Fruit fly (Drosophila melanogaster) Kc167 (cell line): ENCODE data around the gene CG42821.

Experiments used
- Myc ChIP-seq: fragments of >200 bp; optimal IDR thresholded peaks from 2 replicates; lab custom pipeline; 2017; ENCODE audit warnings: missing external identifiers
- Sin3A ChIP-seq: fragments of >200 bp; optimal IDR thresholded peaks from 2 replicates; lab custom pipeline; 2018; ENCODE audit warnings: missing external identifiers
- h ChIP-seq: fragments of >200 bp; optimal IDR thresholded peaks from 3 replicates; lab custom pipeline; 2018; ENCODE audit warnings: missing external identifiers
- insv ChIP-seq: fragments of >200 bp; optimal IDR thresholded peaks from 3 replicates; lab custom pipeline; 2018; ENCODE audit warnings: missing external identifiers
- psq ChIP-seq: fragments of >200 bp; optimal IDR thresholded peaks from 2 replicates; lab custom pipeline; 2017; ENCODE audit warnings: missing external identifiers
- ttk ChIP-seq: sonication (Bioruptor generic); optimal IDR thresholded peaks from 2 replicates; lab custom pipeline; 2017; ENCODE audit warnings: missing external identifiers

CG42821 gene

DNA sequence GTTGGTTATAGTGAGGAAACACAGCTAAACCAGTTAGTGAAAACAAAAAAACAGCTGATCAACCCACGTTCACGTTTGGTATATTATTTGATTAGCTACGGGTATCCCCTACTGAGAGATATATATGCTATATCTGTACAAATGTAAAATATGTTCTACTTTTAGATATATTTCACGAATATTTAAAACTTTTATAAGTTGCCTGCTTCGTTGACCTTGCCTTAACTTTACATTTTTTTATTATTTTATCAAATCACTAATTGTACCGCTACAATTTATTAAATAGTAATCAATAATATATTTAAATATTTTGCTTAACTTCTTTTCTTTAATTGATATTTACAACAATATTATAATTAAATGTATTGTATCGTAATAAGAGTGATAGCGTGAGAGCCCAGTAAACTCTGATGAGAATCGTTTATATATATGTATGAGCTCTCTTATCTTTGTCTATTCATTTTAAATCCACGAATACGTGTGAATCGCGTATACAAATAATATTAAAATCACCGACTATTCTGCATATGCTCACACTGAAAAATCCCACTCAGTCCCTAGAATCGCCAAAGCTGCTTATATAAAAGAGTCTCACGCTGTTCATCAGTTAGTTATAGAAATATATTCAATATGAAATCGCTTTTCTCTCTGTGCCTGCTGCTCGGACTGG lies at the start of gene CG42821:
CG42821 (plus strand) TSS at position 620 of the 670 bp plus-strand sequence.
- TF ChIP-seq psq (lab: Kevin White, UChicago) (no peak), ttk (lab: Kevin White, UChicago) (no peak), insv (lab: Kevin White, UChicago) (no peak), h (lab: Kevin White, UChicago) (no peak), Sin3A (lab: Kevin White, UChicago) (no peak), Myc (no peak)

DNA sequence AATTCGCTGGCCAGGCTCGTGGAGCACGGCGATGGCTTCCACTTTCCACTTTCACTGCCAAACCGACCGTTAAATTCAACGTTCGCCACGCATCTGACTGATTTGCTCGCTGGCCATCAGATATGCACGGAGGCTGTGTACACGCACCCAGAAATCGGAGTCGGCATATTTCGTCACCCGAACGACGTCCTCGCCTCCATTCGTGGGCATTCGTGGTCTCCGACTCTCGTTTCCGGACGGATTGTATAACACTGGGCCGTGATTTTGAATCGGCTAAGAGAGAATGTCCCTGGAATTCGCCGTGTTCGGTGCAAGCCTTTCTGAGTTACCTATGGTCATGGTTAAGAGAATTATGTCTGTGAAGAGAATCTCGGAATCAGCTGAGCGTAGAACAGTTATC lies 46.9 kb upstream of the CG42821 start, which contains the start of gene beat-IIa:
beat-IIa (minus strand) TSS at position 97 of the 400 bp plus-strand sequence.
- TF ChIP-seq Sin3A (lab: Kevin White, UChicago), result no peak
- no peak for TF ChIP-seq ttk (lab: Kevin White, UChicago)
- no peak for TF ChIP-seq Myc
- no peak for TF ChIP-seq insv (lab: Kevin White, UChicago)
- no peak for TF ChIP-seq psq (lab: Kevin White, UChicago)
- no peak for TF ChIP-seq h (lab: Kevin White, UChicago)

DNA sequence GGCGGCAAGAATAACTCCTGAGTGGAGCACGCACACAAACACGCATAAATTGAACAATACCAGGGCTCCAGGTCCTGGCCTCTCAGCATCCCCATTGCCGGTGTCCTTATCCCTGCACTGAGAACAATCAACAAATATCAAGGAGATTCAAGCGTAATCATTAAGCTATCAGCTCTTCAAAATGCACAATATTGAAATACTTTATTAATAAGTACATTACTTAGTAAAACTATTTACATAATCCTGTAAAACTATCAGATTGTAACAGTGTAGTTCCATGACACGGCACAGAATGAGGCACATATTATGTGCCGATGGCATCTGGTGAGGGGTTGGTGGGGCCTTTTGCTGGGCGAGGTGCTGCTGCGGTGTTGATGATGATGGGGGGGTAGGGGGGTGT lies 41.8 kb upstream of the CG42821 start:
- no peak for TF ChIP-seq h (lab: Kevin White, UChicago)
- no peak for TF ChIP-seq psq (lab: Kevin White, UChicago)
- TF ChIP-seq Sin3A (lab: Kevin White, UChicago), result no peak
- no peak for TF ChIP-seq Myc
- no peak for TF ChIP-seq insv (lab: Kevin White, UChicago)
- TF ChIP-seq ttk (lab: Kevin White, UChicago), result no peak

DNA sequence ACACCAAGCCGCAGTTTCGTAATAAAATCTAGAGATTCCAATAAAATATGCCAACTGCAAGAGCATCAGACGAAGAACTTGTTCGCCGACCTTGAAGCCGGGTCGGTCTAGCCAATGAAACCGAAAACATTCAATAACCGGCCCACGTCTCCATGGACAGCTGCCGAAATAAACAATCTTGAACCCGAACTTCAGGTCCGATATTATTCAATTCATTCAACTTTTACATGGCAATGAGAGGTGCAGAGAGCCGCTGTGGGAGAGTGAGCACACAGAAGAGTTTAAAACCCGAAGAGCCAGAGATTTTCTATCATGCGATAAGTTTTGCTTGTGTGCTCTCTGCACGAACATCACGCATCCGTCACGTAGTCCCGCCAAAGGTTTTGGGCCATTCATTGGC lies 35.4 kb upstream of the CG42821 start:
- no peak for TF ChIP-seq insv (lab: Kevin White, UChicago)
- no peak for TF ChIP-seq h (lab: Kevin White, UChicago)
- TF ChIP-seq ttk (lab: Kevin White, UChicago), result no peak
- no peak for TF ChIP-seq Myc
- no peak for TF ChIP-seq psq (lab: Kevin White, UChicago)
- TF ChIP-seq Sin3A (lab: Kevin White, UChicago), result no peak

DNA sequence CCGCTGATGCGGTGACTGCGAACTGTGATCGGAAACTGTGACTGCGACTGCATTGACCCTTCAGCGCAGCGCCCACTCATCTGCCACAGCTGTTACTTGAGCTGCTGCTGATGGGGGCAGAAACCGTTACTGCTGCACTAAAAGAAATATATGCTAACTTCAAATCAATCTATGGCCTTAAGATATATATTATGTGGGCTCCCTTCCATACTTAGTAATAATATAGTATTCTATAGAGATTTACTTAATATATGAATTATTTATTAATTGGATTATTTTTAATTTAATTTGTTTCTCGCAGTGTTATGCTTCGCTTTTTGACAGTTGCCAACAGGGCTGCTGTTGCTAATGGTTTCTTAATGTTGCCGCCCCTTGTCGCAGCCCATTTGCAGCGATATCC lies 33.8 kb upstream of the CG42821 start:
- no peak for TF ChIP-seq insv (lab: Kevin White, UChicago)
- no peak for TF ChIP-seq Sin3A (lab: Kevin White, UChicago)
- TF ChIP-seq h (lab: Kevin White, UChicago), result no peak
- no peak for TF ChIP-seq ttk (lab: Kevin White, UChicago)
- no peak for TF ChIP-seq Myc
- TF ChIP-seq psq (lab: Kevin White, UChicago), result no peak

DNA sequence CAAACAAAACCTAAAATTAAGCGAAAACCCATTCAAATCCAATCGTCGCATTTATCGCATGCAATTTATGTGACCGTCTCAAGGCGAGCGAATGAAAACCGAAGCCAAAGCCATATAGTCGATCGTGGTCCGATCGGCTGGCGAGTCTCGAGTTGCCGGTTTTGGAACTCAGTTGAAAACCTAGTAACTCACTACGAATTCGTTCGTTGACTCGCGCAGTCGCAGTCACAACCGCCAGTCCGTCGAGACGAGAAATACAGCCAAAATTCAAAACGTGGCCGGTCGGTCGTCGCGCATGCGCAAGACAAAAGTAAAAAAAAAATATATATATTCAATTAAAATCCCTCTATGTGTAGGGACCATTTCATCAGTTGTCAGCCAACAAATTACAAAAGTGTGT lies 33.1 kb upstream of the CG42821 start, which contains the start of gene lute:
lute (plus strand) TSS at position 203 of the 400 bp plus-strand sequence.
- no peak for TF ChIP-seq ttk (lab: Kevin White, UChicago)
- TF ChIP-seq Sin3A (lab: Kevin White, UChicago), result no peak
- TF ChIP-seq insv (lab: Kevin White, UChicago), result no peak
- TF ChIP-seq psq (lab: Kevin White, UChicago), result no peak
- TF ChIP-seq Myc, result no peak
- TF ChIP-seq h (lab: Kevin White, UChicago), result no peak

DNA sequence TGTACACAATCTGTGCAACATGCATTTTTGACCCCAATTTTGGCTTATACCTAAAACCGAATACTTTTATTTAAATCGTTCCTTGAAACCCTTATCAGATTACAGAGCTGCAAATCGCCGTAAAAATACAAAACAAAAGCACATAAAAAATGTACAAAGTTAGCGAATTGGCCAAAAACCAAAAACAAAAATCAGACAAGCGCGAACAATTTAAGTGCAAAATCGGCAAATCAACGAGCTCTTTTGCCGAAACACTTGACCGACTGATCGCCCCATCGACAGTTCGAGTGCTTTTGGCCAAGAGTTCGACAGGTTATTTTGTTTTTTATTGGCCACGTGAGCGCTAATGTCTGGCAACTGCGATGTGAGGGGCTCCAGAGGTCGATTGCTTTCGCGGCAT lies 31.0 kb upstream of the CG42821 start:
- TF ChIP-seq psq (lab: Kevin White, UChicago) (no peak), ttk (lab: Kevin White, UChicago) (no peak), h (lab: Kevin White, UChicago) (no peak), Myc (no peak), insv (lab: Kevin White, UChicago) (no peak), Sin3A (lab: Kevin White, UChicago) (no peak)

DNA sequence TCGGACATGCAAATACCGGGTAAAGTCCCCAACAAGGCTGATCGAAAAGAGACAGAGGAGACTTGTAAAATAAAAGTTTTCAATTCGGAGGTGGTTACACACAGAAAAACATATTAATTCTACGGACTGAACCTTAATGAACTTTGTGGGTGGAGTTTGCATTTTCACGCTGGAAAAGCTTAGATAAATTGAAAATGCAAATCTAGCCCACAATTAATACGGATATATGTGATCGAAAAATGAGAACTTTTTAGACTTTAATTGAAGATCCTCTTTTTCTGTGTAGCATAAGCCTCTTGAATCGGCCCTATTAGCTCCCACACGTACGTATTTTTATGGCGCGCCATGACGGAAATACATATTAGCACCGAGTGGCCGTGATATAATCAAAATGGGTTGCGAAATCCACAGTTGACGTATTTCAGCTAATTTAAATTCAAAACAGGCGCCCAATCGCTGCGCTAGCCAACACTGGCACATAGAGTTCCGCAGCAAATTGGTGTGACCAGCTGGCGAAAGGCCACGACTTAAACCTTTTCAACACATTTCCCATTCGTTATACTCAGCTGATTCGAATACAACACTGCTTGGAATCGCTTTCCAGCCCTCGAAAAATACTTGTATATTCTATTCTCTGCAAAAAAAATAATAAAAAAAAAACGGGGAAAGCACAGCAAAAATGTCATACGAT lies 27.4 kb upstream of the CG42821 start:
- TF ChIP-seq ttk (lab: Kevin White, UChicago) (no peak), Sin3A (lab: Kevin White, UChicago) (no peak), insv (lab: Kevin White, UChicago) (no peak), Myc (no peak), psq (lab: Kevin White, UChicago) (no peak), h (lab: Kevin White, UChicago) (no peak)

DNA sequence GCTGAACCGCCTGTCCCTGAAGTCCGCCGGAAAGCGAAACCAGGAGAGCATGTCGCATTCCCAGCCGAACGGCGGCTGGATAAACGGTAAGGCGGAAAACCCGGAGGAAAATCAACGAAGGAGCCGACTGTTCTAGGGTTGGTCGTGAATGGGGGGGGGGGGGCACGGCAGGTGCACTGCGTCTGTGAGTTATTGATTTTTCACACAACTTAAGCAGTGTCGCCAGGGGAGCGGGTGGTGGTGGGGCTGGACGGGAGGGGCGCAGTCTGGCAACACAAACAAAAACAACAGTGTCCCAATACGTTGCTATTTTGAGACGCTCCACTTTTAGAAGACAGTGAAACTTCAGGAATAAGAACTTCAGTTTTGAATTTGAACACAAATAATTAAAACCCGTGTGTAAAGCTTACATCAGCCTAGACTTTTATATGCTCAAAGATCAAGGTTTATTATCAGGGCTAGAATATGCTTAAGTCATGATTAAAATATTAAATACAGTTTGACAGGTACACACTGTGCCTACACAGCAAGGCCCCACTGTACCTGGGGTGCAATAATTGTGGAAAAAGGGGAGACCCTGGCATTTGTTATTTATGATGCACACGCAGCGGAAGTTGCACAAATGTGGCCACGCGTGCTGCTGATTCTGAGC lies 26.6 kb upstream of the CG42821 start:
- no peak for TF ChIP-seq Sin3A (lab: Kevin White, UChicago)
- no peak for TF ChIP-seq Myc
- no peak for TF ChIP-seq psq (lab: Kevin White, UChicago)
- no peak for TF ChIP-seq insv (lab: Kevin White, UChicago)
- no peak for TF ChIP-seq h (lab: Kevin White, UChicago)
- no peak for TF ChIP-seq ttk (lab: Kevin White, UChicago)

DNA sequence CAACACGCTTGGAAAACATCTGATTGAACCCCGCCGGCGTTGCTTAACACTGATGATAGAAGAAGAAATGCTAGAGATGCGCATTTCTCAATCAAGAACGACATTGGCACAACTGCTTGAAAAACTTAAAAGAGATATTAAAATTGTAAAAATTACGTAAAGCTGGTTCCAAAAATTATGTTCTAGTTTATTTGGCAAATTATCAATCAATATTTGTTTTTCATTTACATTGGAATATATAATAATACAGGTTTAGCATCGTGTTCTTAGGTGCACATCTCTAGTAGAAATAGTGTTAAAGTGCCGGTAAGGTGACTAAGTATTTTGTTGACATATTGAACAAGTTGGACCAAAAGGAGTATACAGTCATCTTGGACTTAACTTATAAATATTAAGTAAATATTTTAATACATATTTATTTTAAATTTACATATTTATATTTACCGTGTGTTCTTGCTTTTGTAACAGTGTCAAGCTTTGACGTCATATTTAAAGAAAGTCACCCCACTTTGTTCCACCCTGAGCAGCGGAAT lies 21.5 kb upstream of the CG42821 start, which contains the start of the genes Brf and sds22:
Brf (minus strand) TSS at position 25 of the 533 bp plus-strand sequence.
sds22 (plus strand) TSS at position 282 of the 533 bp plus-strand sequence.
- TF ChIP-seq h (lab: Kevin White, UChicago), result no peak
- no peak for TF ChIP-seq Sin3A (lab: Kevin White, UChicago)
- no peak for TF ChIP-seq insv (lab: Kevin White, UChicago)
- no peak for TF ChIP-seq ttk (lab: Kevin White, UChicago)
- TF ChIP-seq psq (lab: Kevin White, UChicago), result no peak
- TF ChIP-seq Myc, result no peak
